Fruit fly (Drosophila melanogaster): ENCODE results near the gene CG18599.
A peak's percentile ranks its signal among the peaks of the same experiment; 100 is the strongest.

The CG18599 gene

DNA sequence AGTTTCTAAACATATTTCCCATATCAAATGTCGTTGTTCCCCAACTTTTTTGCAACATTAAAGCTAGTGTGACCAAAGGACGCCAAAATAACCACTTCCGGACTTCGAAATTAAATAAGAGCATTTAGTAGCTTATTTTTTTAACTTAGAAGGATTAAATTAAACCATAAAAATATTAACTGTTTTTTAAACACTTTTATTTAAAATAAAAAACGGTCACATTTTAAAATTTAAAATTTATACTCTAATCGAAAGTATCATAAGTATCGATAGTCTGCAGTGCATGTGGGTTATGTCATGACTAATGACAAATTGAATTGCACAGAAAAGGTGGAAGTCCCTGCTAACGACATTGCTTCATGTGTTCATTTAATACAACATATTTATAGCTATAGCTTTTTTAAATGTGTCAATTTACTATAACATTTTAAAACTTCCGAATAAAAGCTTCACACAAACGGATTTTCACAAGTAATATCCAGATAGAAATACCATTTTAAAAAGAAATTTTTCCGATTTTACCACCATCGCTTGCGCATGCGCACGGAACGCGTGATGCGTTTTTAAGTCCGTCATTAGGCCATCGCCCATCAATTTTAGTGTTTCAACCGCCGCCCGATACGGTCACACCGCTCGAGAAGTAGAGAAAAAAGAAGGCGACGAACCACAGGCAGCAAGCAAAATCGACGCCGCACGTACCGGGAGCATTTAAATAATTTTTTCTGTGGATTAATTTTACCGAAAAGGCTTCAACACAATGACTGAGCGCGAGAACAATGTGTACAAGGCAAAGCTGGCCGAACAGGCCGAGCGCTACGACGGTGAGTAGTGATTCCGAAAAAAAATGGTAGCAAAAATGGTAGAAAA is 25.3 kb upstream of the CG18599 start, which contains the start of the genes CG7156 and 14-3-3epsilon (continued):
- TF ChIP-seq CG13296 (GFP tag; optimal IDR thresholded peaks at IDR 0.05) (peak; percentile 39), MTF-1 (GFP tag; optimal IDR thresholded peaks at IDR 0.05; ENCODE audit: borderline replicate concordance) (peak; percentile 16), grn (GFP tag; optimal IDR thresholded peaks at IDR 0.05) (no peak), trem (tag; optimal IDR thresholded peaks at IDR 0.05) (peak; percentile 77), otp (GFP tag; IDR thresholded peaks at IDR 0.05) (0 out of 3 replicates have a peak, but pooled peaks have one; percentile 19), CG9727 (GFP tag; optimal IDR thresholded peaks at IDR 0.05) (peak; percentile 60), hbn (GFP tag; IDR thresholded peaks at IDR 0.05; ENCODE audit: partially characterized antibody) (0 out of 2 replicates have a peak, but pooled peaks have one; percentile 32), CG6272 (GFP tag; IDR thresholded peaks at IDR 0.05) (no peak), twi (tag; optimal IDR thresholded peaks at IDR 0.05) (peak; percentile 4), CG2202 (tag; optimal IDR thresholded peaks at IDR 0.05) (peak; percentile 20), CG32532 (GFP tag; IDR thresholded peaks at IDR 0.05) (peak; percentile 57; the same call in 1 of the 2 replicates), dmrt99B (tag; optimal IDR thresholded peaks at IDR 0.05) (no peak), dmrt11E (tag; optimal IDR thresholded peaks at IDR 0.05) (peak; percentile 68), Dbx (GFP tag; IDR thresholded peaks at IDR 0.05) (no peak), hb (GFP tag; IDR thresholded peaks at IDR 0.05; ENCODE audit: partially characterized antibody) (no peak), H15 (GFP tag; IDR thresholded peaks at IDR 0.05) (0 out of 3 replicates have a peak, but pooled peaks have one; percentile 15), CG18011 (GFP tag; optimal IDR thresholded peaks at IDR 0.05) (peak; percentile 45), CG7271 (tag; optimal IDR thresholded peaks at IDR 0.05) (peak; percentile 57), Ptx1 (GFP tag; IDR thresholded peaks at IDR 0.05) (peak; percentile 52), Dref (GFP tag; IDR thresholded peaks at IDR 0.05) (peak; percentile 61), Dfd (GFP tag; optimal IDR thresholded peaks at IDR 0.05) (no peak), CG6791 (GFP tag; IDR thresholded peaks at IDR 0.05; ENCODE audit: partially characterized antibody) (peak; percentile 52; the same call in 2 of the 3 replicates), CG1603 (tag; optimal IDR thresholded peaks at IDR 0.05) (peak; percentile 18), CG11723 (GFP tag; optimal IDR thresholded peaks at IDR 0.05) (no peak), Tbp (GFP tag; optimal IDR thresholded peaks at IDR 0.05) (no peak), CG12659 (GFP tag; optimal IDR thresholded peaks at IDR 0.05) (peak; percentile 68), CG4360 (GFP tag; IDR thresholded peaks at IDR 0.05) (0 out of 2 replicates have a peak, but pooled peaks have one; percentile 24), sug (tag; optimal IDR thresholded peaks at IDR 0.05) (peak; percentile 22), grau (tag; optimal IDR thresholded peaks at IDR 0.05) (peak; percentile 45), Jarid2 (GFP tag; optimal IDR thresholded peaks at IDR 0.05) (peak; percentile 77), CG5953 (GFP tag; IDR thresholded peaks at IDR 0.05) (no peak), ranshi (GFP tag; IDR thresholded peaks at IDR 0.05) (peak; percentile 50; the same call in 1 of the 2 replicates), Nf-YC (tag; optimal IDR thresholded peaks at IDR 0.05) (peak; percentile 49), CG14050 (GFP tag; IDR thresholded peaks at IDR 0.05) (no peak), MBD-R2 (GFP tag; IDR thresholded peaks at IDR 0.05) (peak; percentile 57; the same call in 1 of the 2 replicates), ttk (GFP tag; IDR thresholded peaks at IDR 0.05) (no peak), CG10209 (GFP tag; optimal IDR thresholded peaks at IDR 0.05) (peak; percentile 1), Hey (tag; optimal IDR thresholded peaks at IDR 0.05) (no peak), CG30403 (GFP tag; optimal IDR thresholded peaks at IDR 0.05) (peak; percentile 67), ERR (GFP tag; optimal IDR thresholded peaks at IDR 0.05) (no peak), ase (GFP tag; IDR thresholded peaks at IDR 0.05) (0 out of 3 replicates have a peak, but pooled peaks have one; percentile 5), gce (GFP tag; IDR thresholded peaks at IDR 0.05) (no peak), CG17361 (GFP tag; IDR thresholded peaks at IDR 0.05) (peak; percentile 73; the same call in 2 of the 3 replicates), E2f1 (GFP tag; IDR thresholded peaks at IDR 0.05) (0 out of 2 replicates have a peak, but pooled peaks have one; percentile 45), lbe (GFP tag; optimal IDR thresholded peaks at IDR 0.05) (no peak), toy (GFP tag; IDR thresholded peaks at IDR 0.05) (no peak), cad (GFP tag; optimal IDR thresholded peaks at IDR 0.05) (no peak), CG11247 (GFP tag; IDR thresholded peaks at IDR 0.05) (no peak)

All from whole organism, embryonic.